Fruit fly (Drosophila melanogaster) whole organism, wandering third instar larva: ENCODE data around the gene arg.

Source experiments
- CG32264 ChIP-seq: fragments of 200-800 bp; sonication (Bioruptor generic); optimal IDR thresholded peaks from 2 replicates; lab custom pipeline; 2016; ENCODE audit warnings: missing biosample characterization, missing genetic modification characterization
- CG9705 ChIP-seq: fragments of 200-800 bp; sonication (Bioruptor generic); optimal IDR thresholded peaks from 2 replicates; lab custom pipeline; 2018; ENCODE audit warnings: missing biosample characterization, mild to moderate bottlenecking, missing genetic modification characterization
- CrebA ChIP-seq: fragments of 200-800 bp; sonication (Bioruptor generic); optimal IDR thresholded peaks from 2 replicates; lab custom pipeline; 2016; ENCODE audit warnings: missing biosample characterization, mild to moderate bottlenecking, missing genetic modification characterization, borderline replicate concordance
- Dfd ChIP-seq: fragments of >200 bp; optimal IDR thresholded peaks from 2 replicates; lab custom pipeline; 2017; ENCODE audit warnings: missing biosample characterization, missing genetic modification characterization
- Dif ChIP-seq: fragments of 200-275, 200-300 bp; sonication (Bioruptor generic); optimal IDR thresholded peaks from 2 replicates; lab custom pipeline; 2018; ENCODE audit warnings: missing biosample characterization, missing genetic modification characterization; ENCODE audit not compliant: partially characterized antibody
- GATAd ChIP-seq: sonication (Bioruptor generic); optimal IDR thresholded peaks from 2 replicates; lab custom pipeline; 2016; ENCODE audit warnings: missing biosample characterization, missing genetic modification characterization
- HLH106 ChIP-seq: fragments of 200-800 bp; optimal IDR thresholded peaks from 3 replicates; lab custom pipeline; 2019; ENCODE audit warnings: missing biosample characterization, mild to moderate bottlenecking, missing genetic modification characterization, moderate library complexity
- Hr78 ChIP-seq: fragments of >200 bp; optimal IDR thresholded peaks from 2 replicates; lab custom pipeline; 2017; ENCODE audit warnings: missing biosample characterization, missing genetic modification characterization
- Hr83 ChIP-seq: fragments of 200-300 bp; sonication (Bioruptor generic); optimal IDR thresholded peaks from 2 replicates; lab custom pipeline; 2016; ENCODE audit warnings: missing biosample characterization, mild to moderate bottlenecking, missing genetic modification characterization, moderate library complexity; ENCODE audit not compliant: poor library complexity, severe bottlenecking
- Jra ChIP-seq: sonication (Bioruptor generic); optimal IDR thresholded peaks from 2 replicates; lab custom pipeline; 2016; ENCODE audit warnings: missing biosample characterization, missing genetic modification characterization
- Mio ChIP-seq: sonication (Bioruptor generic); optimal IDR thresholded peaks from 2 replicates; lab custom pipeline; 2016; ENCODE audit warnings: missing biosample characterization, missing genetic modification characterization
- N ChIP-seq: fragments of >200 bp; optimal IDR thresholded peaks from 2 replicates; lab custom pipeline; 2018; ENCODE audit warnings: missing biosample characterization, missing external identifiers, missing genetic modification characterization
- OdsH ChIP-seq: fragments of 200-800 bp; sonication (Bioruptor generic); optimal IDR thresholded peaks from 2 replicates; lab custom pipeline; 2016; ENCODE audit warnings: missing biosample characterization, mild to moderate bottlenecking, missing genetic modification characterization
- Rel ChIP-seq, 2 experiments: fragments of 200-800 bp; sonication (Bioruptor generic) in 1 of 2; optimal IDR thresholded peaks; 2 replicates in 1 of 2; 3 replicates in 1 of 2; lab custom pipeline; 2016 to 2019; ENCODE audit warnings: mild to moderate bottlenecking in 2 of 2, missing biosample characterization in 2 of 2, missing genetic modification characterization in 2 of 2, moderate library complexity in 1 of 2
- Sp1 ChIP-seq: fragments of 200-800 bp; sonication (Bioruptor generic); optimal IDR thresholded peaks from 3 replicates; lab custom pipeline; 2019; ENCODE audit warnings: missing biosample characterization, mild to moderate bottlenecking, missing genetic modification characterization, moderate library complexity
- br ChIP-seq: fragments of 200-800 bp; sonication (Bioruptor generic); optimal IDR thresholded peaks from 2 replicates; lab custom pipeline; 2016; ENCODE audit warnings: missing biosample characterization, missing genetic modification characterization
- brk ChIP-seq: fragments of 200-800 bp; sonication (Bioruptor generic); optimal IDR thresholded peaks from 2 replicates; lab custom pipeline; 2016; ENCODE audit warnings: missing biosample characterization, mild to moderate bottlenecking, missing genetic modification characterization
- dmrt93B ChIP-seq: fragments of 200-800 bp; sonication (Bioruptor generic); optimal IDR thresholded peaks from 2 replicates; lab custom pipeline; 2018; ENCODE audit warnings: missing biosample characterization, mild to moderate bottlenecking, missing genetic modification characterization
- dsf ChIP-seq: sonication (Bioruptor generic); optimal IDR thresholded peaks from 2 replicates; lab custom pipeline; 2016; ENCODE audit warnings: missing biosample characterization, missing genetic modification characterization, borderline replicate concordance
- ey ChIP-seq: fragments of 200-800 bp; sonication (Bioruptor generic); optimal IDR thresholded peaks from 2 replicates; lab custom pipeline; 2016; ENCODE audit warnings: missing biosample characterization, missing genetic modification characterization
- foxo ChIP-seq, 2 experiments: fragments of 200-800 bp; sonication (Bioruptor generic); optimal IDR thresholded peaks; 2 replicates in 1 of 2; 3 replicates in 1 of 2; lab custom pipeline; 2016 to 2017; ENCODE audit warnings: missing biosample characterization in 2 of 2, missing genetic modification characterization in 2 of 2
- fru ChIP-seq: fragments of 200-800 bp; sonication (Bioruptor generic); optimal IDR thresholded peaks from 3 replicates; lab custom pipeline; 2016; ENCODE audit warnings: missing biosample characterization, mild to moderate bottlenecking, missing genetic modification characterization
- h ChIP-seq: fragments of 200-800 bp; sonication (Bioruptor generic); optimal IDR thresholded peaks from 3 replicates; lab custom pipeline; 2016; ENCODE audit warnings: missing biosample characterization, mild to moderate bottlenecking, missing genetic modification characterization
- jim ChIP-seq: fragments of 175-275, 200-325 bp; sonication (Bioruptor generic); optimal IDR thresholded peaks from 2 replicates; lab custom pipeline; 2016; ENCODE audit warnings: missing biosample characterization, mild to moderate bottlenecking, missing genetic modification characterization
- lola ChIP-seq: fragments of >200 bp; optimal IDR thresholded peaks from 2 replicates; lab custom pipeline; 2017; ENCODE audit warnings: missing biosample characterization, missing genetic modification characterization
- pan ChIP-seq: fragments of >200 bp; optimal IDR thresholded peaks from 2 replicates; lab custom pipeline; 2017
- psq ChIP-seq: fragments of 200-800 bp; sonication (Bioruptor generic); optimal IDR thresholded peaks from 3 replicates; lab custom pipeline; 2017; ENCODE audit warnings: missing biosample characterization, mild to moderate bottlenecking, missing genetic modification characterization, moderate library complexity
- rgr ChIP-seq: fragments of 200-800 bp; sonication (Bioruptor generic); optimal IDR thresholded peaks from 3 replicates; lab custom pipeline; 2016; ENCODE audit warnings: missing biosample characterization, mild to moderate bottlenecking, missing genetic modification characterization
- sage ChIP-seq: fragments of 200-800 bp; sonication (Bioruptor generic); optimal IDR thresholded peaks from 2 replicates; lab custom pipeline; 2016; ENCODE audit warnings: missing biosample characterization, mild to moderate bottlenecking, missing genetic modification characterization
- sv ChIP-seq: fragments of 200-800 bp; sonication (Bioruptor generic); optimal IDR thresholded peaks from 3 replicates; lab custom pipeline; 2016; ENCODE audit warnings: missing biosample characterization, missing genetic modification characterization
- tai ChIP-seq: sonication (Bioruptor generic); optimal IDR thresholded peaks from 2 replicates; lab custom pipeline; 2016; ENCODE audit warnings: missing biosample characterization, missing genetic modification characterization
- usp ChIP-seq: fragments of >200 bp; optimal IDR thresholded peaks from 2 replicates; lab custom pipeline; 2017; ENCODE audit warnings: missing biosample characterization, missing genetic modification characterization
- woc ChIP-seq: sonication (Bioruptor generic); optimal IDR thresholded peaks from 2 replicates; lab custom pipeline; 2016; ENCODE audit warnings: missing biosample characterization, mild to moderate bottlenecking, missing genetic modification characterization

arg gene

DNA sequence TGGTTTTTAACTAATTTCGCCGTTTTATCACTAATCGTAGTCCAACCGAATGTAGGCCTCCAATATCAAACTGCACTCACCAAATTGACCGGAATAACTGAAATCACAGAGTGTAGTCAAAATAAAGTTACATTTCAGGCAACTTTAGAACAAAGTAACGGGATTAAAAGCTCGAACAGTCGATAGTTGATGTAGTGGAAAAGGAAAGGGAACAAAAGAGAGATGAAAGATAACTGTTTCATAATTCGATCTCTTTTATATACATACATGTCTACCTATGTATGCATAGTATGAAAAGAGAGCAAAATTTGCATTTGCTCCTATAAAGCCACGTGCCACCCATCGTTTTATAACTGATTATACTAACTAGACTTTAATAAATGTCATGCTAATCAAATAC is 38.6 kb upstream of the arg start, which contains the start of gene CG32816:
CG32816 (minus strand) TSS at position 101 of the 400 bp plus-strand sequence.
- no peak for TF ChIP-seq Mio (GFP tag; lab: Kevin White, UChicago)
- no peak for TF ChIP-seq jim (GFP tag; lab: Kevin White, UChicago)
- TF ChIP-seq foxo (GFP tag; optimal IDR thresholded peaks at IDR 0.05; lab: Kevin White, UChicago): no peak
- TF ChIP-seq sage (GFP tag; lab: Kevin White, UChicago): no peak
- no peak for TF ChIP-seq woc (GFP tag; lab: Kevin White, UChicago)
- no peak for TF ChIP-seq fru
- TF ChIP-seq psq (GFP tag; lab: Kevin White, UChicago): no peak
- no peak for TF ChIP-seq ey (GFP tag; lab: Kevin White, UChicago)
- no peak for TF ChIP-seq GATAd (GFP tag; lab: Kevin White, UChicago)
- no peak for TF ChIP-seq rgr (GFP tag; lab: Kevin White, UChicago)
- no peak for TF ChIP-seq Hr78 (GFP tag; lab: Kevin White, UChicago)
- TF ChIP-seq tai (GFP tag; lab: Kevin White, UChicago): no peak
- no peak for TF ChIP-seq CG32264 (GFP tag; lab: Kevin White, UChicago)
- TF ChIP-seq N (GFP tag; lab: Kevin White, UChicago): no peak

DNA sequence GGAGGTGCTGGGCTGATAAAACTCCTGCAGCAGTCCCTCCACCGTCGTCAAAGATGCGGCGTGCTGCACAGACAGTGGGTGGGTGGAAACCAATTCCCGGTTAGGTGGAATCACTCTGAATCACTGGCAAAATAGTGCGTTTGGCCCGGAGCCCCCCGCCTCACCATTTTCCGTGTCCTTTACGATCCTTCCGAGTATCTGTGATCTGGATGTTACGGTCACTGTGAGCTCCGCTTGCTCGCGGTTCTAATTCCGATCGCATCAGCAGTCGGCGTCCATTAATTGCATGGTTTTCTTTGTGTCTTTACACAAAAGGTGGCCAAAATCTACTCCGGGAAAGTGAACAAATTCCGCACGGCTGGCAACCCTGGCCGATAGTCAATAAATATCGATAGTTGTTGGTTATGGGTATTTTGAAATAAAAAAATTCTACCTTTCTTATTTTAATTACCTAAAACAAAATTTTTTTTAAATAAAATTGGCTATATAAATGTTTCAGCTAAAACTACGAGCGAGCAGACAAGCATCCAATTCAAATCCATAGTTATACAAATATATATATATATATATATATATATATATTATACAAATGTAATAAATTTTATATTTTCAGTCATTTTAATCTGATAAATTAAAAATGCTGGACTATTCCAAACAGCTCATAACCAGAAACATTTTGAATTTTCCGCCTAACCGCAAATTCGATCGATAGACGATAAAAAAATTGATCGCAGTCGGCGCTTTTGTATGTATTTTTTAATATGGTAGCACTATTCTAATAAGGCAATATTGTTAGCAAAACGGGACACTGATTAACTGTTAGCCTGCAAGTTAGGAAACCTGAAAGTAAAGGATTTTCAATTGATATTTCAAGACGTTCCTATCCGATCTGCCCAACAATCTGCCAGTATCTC is 32.7 kb upstream of the arg start, which contains the start of the genes ebo and CG13373:
ebo (minus strand) TSS at position 350 of the 914 bp plus-strand sequence.
CG13373 (plus strand) TSS at position 755 of the 914 bp plus-strand sequence.
- TF ChIP-seq Hr78 (GFP tag; lab: Kevin White, UChicago): no peak
- TF ChIP-seq Jra (GFP tag; lab: Kevin White, UChicago): no peak
- peak; percentile 13 for TF ChIP-seq OdsH (GFP tag; lab: Kevin White, UChicago)
- no peak for TF ChIP-seq brk (GFP tag; lab: Kevin White, UChicago)
- TF ChIP-seq HLH106 (tag; lab: Kevin White, UChicago): peak; percentile 53
- TF ChIP-seq br (GFP tag; lab: Kevin White, UChicago): no peak
- no peak for TF ChIP-seq h (GFP tag; lab: Kevin White, UChicago)
- no peak for TF ChIP-seq tai (GFP tag; lab: Kevin White, UChicago)
- TF ChIP-seq Hr83 (GFP tag; lab: Kevin White, UChicago): peak; percentile 69
- no peak for TF ChIP-seq pan (lab: Kevin White, UChicago)
- TF ChIP-seq Dfd (GFP tag; lab: Kevin White, UChicago): no peak
- peak in 1 of 2 experiments; percentile 46 for TF ChIP-seq foxo (GFP tag; optimal IDR thresholded peaks at IDR 0.05; lab: Kevin White, UChicago)
- no peak for TF ChIP-seq Mio (GFP tag; lab: Kevin White, UChicago)
- TF ChIP-seq dmrt93B (GFP tag; lab: Kevin White, UChicago): no peak
- no peak for TF ChIP-seq dsf
- no peak for TF ChIP-seq usp (GFP tag; lab: Kevin White, UChicago)
- no peak for TF ChIP-seq Rel (GFP tag; optimal IDR thresholded peaks at IDR 0.05; lab: Kevin White, UChicago)
- no peak for TF ChIP-seq Rel (tag; optimal IDR thresholded peaks at IDR 0.05; lab: Kevin White, UChicago)
- no peak for TF ChIP-seq CG9705 (GFP tag; lab: Kevin White, UChicago)
- TF ChIP-seq CrebA: no peak
- no peak for TF ChIP-seq N (GFP tag; lab: Kevin White, UChicago)
- peak; percentile 23 for TF ChIP-seq psq (GFP tag; lab: Kevin White, UChicago)
- TF ChIP-seq lola: no peak
- TF ChIP-seq rgr (GFP tag; lab: Kevin White, UChicago): peak; percentile 58

DNA sequence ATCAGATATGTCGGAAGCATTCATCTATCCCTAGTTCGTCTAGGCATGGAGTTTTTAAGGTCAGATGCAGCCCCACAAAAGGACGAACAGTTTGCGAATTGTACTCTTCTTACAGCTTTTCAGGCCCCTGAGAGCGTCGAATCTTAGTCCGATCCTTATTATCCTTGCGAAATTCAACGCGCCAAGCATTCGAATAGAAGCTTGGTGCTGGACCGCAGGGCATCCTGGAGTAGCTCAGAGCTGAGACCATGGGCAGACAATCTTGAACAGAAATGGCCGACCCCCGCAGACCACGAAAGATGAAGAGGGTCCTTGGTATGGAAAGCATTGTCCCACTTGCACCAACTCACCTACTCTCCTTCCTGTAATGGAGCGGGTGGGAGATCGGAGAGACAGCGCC is 30.5 kb upstream of the arg start, which contains the start of gene CG32817:
CG32817 (plus strand) TSS at position 301 of the 400 bp plus-strand sequence.
- TF ChIP-seq tai (GFP tag; lab: Kevin White, UChicago) (no peak), CG9705 (GFP tag; lab: Kevin White, UChicago) (no peak), ey (GFP tag; lab: Kevin White, UChicago) (no peak), N (GFP tag; lab: Kevin White, UChicago) (no peak), br (GFP tag; lab: Kevin White, UChicago) (no peak), Dif (GFP tag; lab: Kevin White, UChicago) (no peak), Sp1 (GFP tag; lab: Kevin White, UChicago) (no peak), rgr (GFP tag; lab: Kevin White, UChicago) (no peak), OdsH (GFP tag; lab: Kevin White, UChicago) (no peak), psq (GFP tag; lab: Kevin White, UChicago) (no peak), sv (GFP tag; lab: Kevin White, UChicago) (no peak), fru (no peak)
